Worm (Caenorhabditis elegans): ENCODE data around the gene Y57G11C.23.

Gene Y57G11C.23

DNA sequence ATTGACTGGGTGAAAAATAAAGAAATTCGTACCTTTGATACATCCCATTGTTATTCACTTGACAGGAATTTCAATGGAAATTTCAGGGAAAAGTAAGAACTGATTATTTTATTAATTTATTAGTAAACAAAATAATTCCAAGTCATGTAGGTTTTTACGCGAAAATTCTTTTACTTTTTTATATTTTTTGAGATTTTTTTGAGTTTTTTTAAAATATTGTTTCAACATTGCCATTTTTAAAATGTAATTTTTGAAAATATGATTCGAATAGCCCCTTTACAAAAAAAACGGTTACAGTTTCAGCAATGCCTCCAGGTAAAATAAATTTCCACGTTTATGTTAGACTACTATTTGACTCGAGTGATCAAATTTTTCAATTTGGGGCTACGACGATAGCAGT lies at the start of gene Y57G11C.23:
Y57G11C.23 (minus strand) TSS at position 101 of the 400 bp plus-strand sequence.
- no peak for TF ChIP-seq skn-1 (tag; optimal IDR thresholded peaks at IDR 0.05)
- TF ChIP-seq nhr-28 (tag; optimal IDR thresholded peaks at IDR 0.05) = no peak
- no peak for TF ChIP-seq nhr-25 (tag; optimal IDR thresholded peaks at IDR 0.05)
- no peak for TF ChIP-seq nhr-43 (tag; optimal IDR thresholded peaks at IDR 0.05; ENCODE audit: poor library complexity, severe bottlenecking)
- TF ChIP-seq ZK546.5 (tag; optimal IDR thresholded peaks at IDR 0.05) = no peak
- TF ChIP-seq zag-1 (tag; optimal IDR thresholded peaks at IDR 0.05) = no peak
- no peak for TF ChIP-seq nfya-1 (tag; optimal IDR thresholded peaks at IDR 0.05; ENCODE audit: insufficient read depth)
- no peak for TF ChIP-seq ztf-4 (tag; optimal IDR thresholded peaks at IDR 0.05)
- no peak for TF ChIP-seq ceh-16 (tag; optimal IDR thresholded peaks at IDR 0.05)
- no peak for TF ChIP-seq fkh-2 (tag; optimal IDR thresholded peaks at IDR 0.05)
- no peak for TF ChIP-seq sea-2 (GFP tag; optimal IDR thresholded peaks at IDR 0.05)
- TF ChIP-seq ceh-28 (tag; optimal IDR thresholded peaks at IDR 0.05) = no peak
- TF ChIP-seq mdl-1 (tag; optimal IDR thresholded peaks at IDR 0.05) = no peak
- TF ChIP-seq fos-1 (tag; optimal IDR thresholded peaks at IDR 0.05) = no peak
- TF ChIP-seq pqm-1 (tag; optimal IDR thresholded peaks at IDR 0.05) = no peak

DNA sequence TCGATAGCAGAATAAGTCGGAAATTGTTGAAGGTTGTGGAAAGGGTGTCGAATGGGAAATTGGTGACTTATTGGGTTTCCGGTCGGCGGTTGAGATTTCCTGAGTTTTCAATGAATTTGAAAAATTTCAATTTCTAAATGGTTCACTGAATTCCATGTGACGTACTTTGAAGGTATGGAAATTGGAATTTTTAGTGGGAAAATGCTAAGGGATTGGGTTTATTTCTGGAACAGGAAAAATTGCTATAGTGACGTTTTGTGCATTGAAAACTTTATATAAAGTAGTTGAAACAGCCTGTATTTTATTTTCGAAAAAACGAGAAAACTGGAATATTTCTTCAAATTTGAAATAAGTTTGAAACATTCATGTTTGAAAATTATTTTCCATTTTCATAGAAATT lies 48.0 kb upstream of the Y57G11C.23 start, which contains the start of gene pnc-2:
pnc-2 (minus strand) TSS at position 101 of the 400 bp plus-strand sequence.
- TF ChIP-seq R02D3.7 (tag; optimal IDR thresholded peaks at IDR 0.05) = no peak
- no peak for TF ChIP-seq ceh-82 (tag; optimal IDR thresholded peaks at IDR 0.05)
- TF ChIP-seq nhr-67 (tag; optimal IDR thresholded peaks at IDR 0.05) = no peak
- no peak for TF ChIP-seq mml-1 (tag; optimal IDR thresholded peaks at IDR 0.05)
- TF ChIP-seq nhr-25 (tag; optimal IDR thresholded peaks at IDR 0.05) = no peak
- no peak for TF ChIP-seq sea-2 (GFP tag; optimal IDR thresholded peaks at IDR 0.05)
- TF ChIP-seq ztf-11 (tag; optimal IDR thresholded peaks at IDR 0.05) = no peak
- no peak for TF ChIP-seq fkh-2 (tag; optimal IDR thresholded peaks at IDR 0.05)
- TF ChIP-seq fos-1 (tag; optimal IDR thresholded peaks at IDR 0.05) = no peak
- TF ChIP-seq zag-1 (tag; optimal IDR thresholded peaks at IDR 0.05) = no peak
- no peak for TF ChIP-seq elt-1 (tag; optimal IDR thresholded peaks at IDR 0.05)
- no peak for TF ChIP-seq nhr-43 (tag; optimal IDR thresholded peaks at IDR 0.05; ENCODE audit: poor library complexity, severe bottlenecking)
- no peak for TF ChIP-seq nhr-237 (tag; optimal IDR thresholded peaks at IDR 0.05)
- TF ChIP-seq elt-2 (tag; optimal IDR thresholded peaks at IDR 0.05) = no peak
- TF ChIP-seq eor-1 (tag; optimal IDR thresholded peaks at IDR 0.05) = no peak
- no peak for TF ChIP-seq aly-2 (tag; optimal IDR thresholded peaks at IDR 0.05)
- no peak for TF ChIP-seq nhr-11 (tag; optimal IDR thresholded peaks at IDR 0.05)
- no peak for TF ChIP-seq unc-39 (tag; optimal IDR thresholded peaks at IDR 0.05)
- TF ChIP-seq ceh-28 (tag; optimal IDR thresholded peaks at IDR 0.05) = no peak

- TF ChIP-seq elt-1 (tag; optimal IDR thresholded peaks at IDR 0.05) = peak; percentile 29
- TF ChIP-seq elt-2 (tag; optimal IDR thresholded peaks at IDR 0.05) = no peak
These were observed 41.6 kb upstream of the Y57G11C.23 start for ce11 chrIV:14903188-14903587.

DNA sequence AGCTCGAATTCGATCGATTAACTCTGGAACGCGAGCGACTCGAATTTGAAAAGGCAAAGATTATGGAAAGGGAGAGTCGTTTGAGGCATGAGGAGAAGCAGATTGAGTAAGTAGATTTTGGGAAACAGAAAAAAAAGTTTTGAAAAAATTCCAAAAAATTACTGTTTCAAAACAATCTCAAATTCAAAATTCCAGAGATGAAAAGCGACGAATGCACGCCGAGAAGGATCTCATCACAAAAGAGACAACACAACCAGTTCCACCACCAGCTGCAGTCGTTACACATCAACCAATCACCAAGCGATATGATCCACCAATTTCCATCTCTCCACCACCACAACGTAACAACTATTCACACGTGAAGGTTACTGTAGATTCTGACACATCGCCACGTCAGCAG lies 32.7 kb upstream of the Y57G11C.23 start:
- TF ChIP-seq fkh-10 (GFP tag; optimal IDR thresholded peaks at IDR 0.05) (no peak), ZK546.5 (tag; optimal IDR thresholded peaks at IDR 0.05) (no peak), nhr-23 (tag; optimal IDR thresholded peaks at IDR 0.05) (no peak), elt-2 (tag; optimal IDR thresholded peaks at IDR 0.05) (no peak), lin-39 (tag; optimal IDR thresholded peaks at IDR 0.05) (no peak), egl-5 (tag; optimal IDR thresholded peaks at IDR 0.05) (no peak), elt-3 (tag; optimal IDR thresholded peaks at IDR 0.05) (no peak)

ce11 chrIV:14891996-14892395 lies 30.4 kb upstream of the Y57G11C.23 start:
- no peak for TF ChIP-seq elt-1 (tag; optimal IDR thresholded peaks at IDR 0.05)
- no peak for TF ChIP-seq nhr-12 (tag; optimal IDR thresholded peaks at IDR 0.05)
- no peak for TF ChIP-seq nhr-28 (tag; optimal IDR thresholded peaks at IDR 0.05)
- no peak for TF ChIP-seq skn-1 (tag; optimal IDR thresholded peaks at IDR 0.05)
- no peak for TF ChIP-seq egl-5 (tag; optimal IDR thresholded peaks at IDR 0.05)
- TF ChIP-seq ceh-9 (tag; optimal IDR thresholded peaks at IDR 0.05) = no peak
- TF ChIP-seq egl-27 (tag; optimal IDR thresholded peaks at IDR 0.05) = no peak
- no peak for TF ChIP-seq lin-39 (tag; optimal IDR thresholded peaks at IDR 0.05)
- TF ChIP-seq lin-15B (tag; optimal IDR thresholded peaks at IDR 0.05) = no peak
- no peak for TF ChIP-seq R02D3.7 (tag; optimal IDR thresholded peaks at IDR 0.05)

Data from whole organism, L3 larva.